Worm (Caenorhabditis elegans) whole organism, L1 larva: ENCODE results near the gene F36H1.3.
"Not testable (repeated sequence)": the region's sequence is repeated elsewhere in the genome, so short reads cannot be mapped to it uniquely, and the experiment has no call there.

Source experiments
- aly-2 ChIP-seq: fragments of 150-350 bp; optimal IDR thresholded peaks from 2 replicates; lab custom pipeline; 2014; ENCODE audit warnings: missing biosample characterization, missing genetic modification characterization
- mab-9 ChIP-seq: fragments of 200-800 bp; sonication (Bioruptor generic); IDR thresholded peaks from 2 replicates; pipeline ENCODE4 v1.3.6; 2022; ENCODE audit warnings: missing genetic modification reagents, missing genetic modification characterization, missing compliant biosample characterization
- mef-2 ChIP-seq: fragments of 150-350 bp; optimal IDR thresholded peaks from 2 replicates; lab custom pipeline; 2014; ENCODE audit warnings: missing biosample characterization, missing genetic modification characterization
- pqm-1 ChIP-seq: sonication (generic microtip); optimal IDR thresholded peaks from 3 replicates; lab custom pipeline; 2017; ENCODE audit warnings: missing biosample characterization, missing genetic modification characterization
- sox-4 ChIP-seq: sonication (generic microtip); optimal IDR thresholded peaks from 2 replicates; lab custom pipeline; 2016; ENCODE audit warnings: missing genetic modification characterization, missing compliant biosample characterization
- sup-37 ChIP-seq: fragments of 200-800 bp; sonication (Bioruptor generic); optimal IDR thresholded peaks from 2 replicates; lab custom pipeline; 2018; ENCODE audit warnings: mild to moderate bottlenecking, missing genetic modification characterization, missing compliant biosample characterization
- unc-62 ChIP-seq: fragments of 150-350 bp; optimal IDR thresholded peaks from 2 replicates; lab custom pipeline; 2014; ENCODE audit warnings: missing biosample characterization, missing genetic modification reagents, missing genetic modification characterization

ce11 chrIV:11070895-11071294, 21.0 kb downstream of the F36H1.3 start:
- TF ChIP-seq pqm-1 (tag; lab: Kevin White, UChicago); mab-9 (GFP tag; lab: Robert Waterston, UW); mef-2 (tag; lab: Kevin White, UChicago); sup-37 (GFP tag; lab: Kevin White, UChicago); aly-2; unc-62 (GFP tag; lab: Kevin White, UChicago); sox-4 (tag; lab: Kevin White, UChicago): not testable (repeated sequence)
